Fruit fly (Drosophila melanogaster): Measurements from ENCODE around the gene Lk6.

The Lk6 gene

DNA sequence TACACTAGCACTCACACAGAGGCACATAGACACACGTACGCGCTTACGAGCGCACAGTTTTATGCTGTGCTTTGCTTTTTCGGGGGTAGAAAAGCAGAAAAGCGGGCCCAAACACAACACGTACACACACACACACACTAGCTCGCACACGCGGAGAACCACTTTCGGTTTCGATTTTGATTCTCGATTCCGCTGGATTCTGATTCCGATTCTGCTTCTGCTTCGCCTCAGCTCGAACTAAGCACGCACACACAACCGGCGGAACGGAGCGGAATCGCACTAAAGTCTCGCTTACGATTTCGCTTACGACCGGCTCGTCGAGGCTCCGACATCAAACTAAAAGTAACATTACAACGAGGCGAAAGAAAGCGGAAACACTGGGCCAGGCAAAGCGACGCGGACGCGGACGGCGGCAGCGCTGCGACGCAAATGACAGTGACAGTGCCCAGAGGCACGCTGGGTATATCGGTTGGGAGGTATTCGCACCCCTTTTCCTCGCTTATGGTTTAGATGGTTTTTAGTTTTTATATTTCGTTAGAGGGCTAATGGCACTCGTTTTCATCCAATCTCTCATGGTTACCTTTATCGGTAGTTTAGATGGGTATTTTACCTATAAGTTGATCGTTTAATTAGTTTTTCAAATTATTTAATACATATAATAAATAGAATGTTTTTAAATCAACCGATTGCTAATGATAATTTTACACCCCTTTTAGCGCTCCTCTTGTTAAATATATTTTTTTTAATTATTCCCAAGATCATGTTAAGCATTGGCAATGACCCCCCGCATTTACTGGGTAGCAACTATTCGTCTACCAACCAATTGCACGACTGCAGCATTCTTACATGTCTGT lies 14.0 kb upstream of the Lk6 start (continued):
- TF ChIP-seq CG12071 (GFP tag; optimal IDR thresholded peaks at IDR 0.05): peak; percentile 8
- no peak for TF ChIP-seq tna (GFP tag; IDR thresholded peaks at IDR 0.05; ENCODE audit: partially characterized antibody)
- TF ChIP-seq chn (GFP tag; optimal IDR thresholded peaks at IDR 0.05): peak; percentile 52
- peak; percentile 16 for TF ChIP-seq vfl (GFP tag; optimal IDR thresholded peaks at IDR 0.05)
- TF ChIP-seq hth (optimal IDR thresholded peaks at IDR 0.05): no peak
- no peak for TF ChIP-seq gsb (GFP tag; IDR thresholded peaks at IDR 0.05)
- no peak for TF ChIP-seq ash1 (GFP tag; optimal IDR thresholded peaks at IDR 0.05)
- peak; percentile 61 for TF ChIP-seq nerfin-1 (tag; optimal IDR thresholded peaks at IDR 0.05)
- peak; percentile 45 for TF ChIP-seq CG34376 (GFP tag; optimal IDR thresholded peaks at IDR 0.05)
- TF ChIP-seq dati (GFP tag; IDR thresholded peaks at IDR 0.05): 0 out of 2 replicates have a peak, but pooled peaks have one; percentile 29
- peak; percentile 58; the same call in 1 of the 2 replicates for TF ChIP-seq CG4404 (GFP tag; IDR thresholded peaks at IDR 0.05)
- TF ChIP-seq oc (tag; optimal IDR thresholded peaks at IDR 0.05): peak; percentile 8
- TF ChIP-seq CG8359 (GFP tag; optimal IDR thresholded peaks at IDR 0.05; ENCODE audit: borderline replicate concordance): peak; percentile 33
- no peak for TF ChIP-seq en (GFP tag; optimal IDR thresholded peaks at IDR 0.05)
- TF ChIP-seq phol (tag; optimal IDR thresholded peaks at IDR 0.05): peak; percentile 65
- TF ChIP-seq pho (GFP tag; optimal IDR thresholded peaks at IDR 0.05): peak; percentile 30
- TF ChIP-seq slp2 (GFP tag; optimal IDR thresholded peaks at IDR 0.05): no peak
- no peak for TF ChIP-seq klu (GFP tag; IDR thresholded peaks at IDR 0.05)
- TF ChIP-seq wek (GFP tag; optimal IDR thresholded peaks at IDR 0.05): peak; percentile 8
- peak; percentile 74 for TF ChIP-seq CG6813 (GFP tag; optimal IDR thresholded peaks at IDR 0.05)
- peak; percentile 78; the same call in 1 of the 2 replicates for TF ChIP-seq rib (GFP tag; IDR thresholded peaks at IDR 0.05)
- peak; percentile 36; the same call in 1 of the 2 replicates for TF ChIP-seq Xrp1 (GFP tag; IDR thresholded peaks at IDR 0.05)
- no peak for TF ChIP-seq hb (GFP tag; IDR thresholded peaks at IDR 0.05; ENCODE audit: partially characterized antibody)
- TF ChIP-seq CG15514 (GFP tag; optimal IDR thresholded peaks at IDR 0.05): peak; percentile 86
- no peak for TF ChIP-seq unpg (GFP tag; optimal IDR thresholded peaks at IDR 0.05)
- 0 out of 3 replicates have a peak, but pooled peaks have one; percentile 11 for TF ChIP-seq CG14860 (GFP tag; IDR thresholded peaks at IDR 0.05; ENCODE audit: partially characterized antibody)
- TF ChIP-seq sna (GFP tag; IDR thresholded peaks at IDR 0.05; ENCODE audit: partially characterized antibody): peak; percentile 40; the same call in 1 of the 2 replicates
- TF ChIP-seq Dll (GFP tag; IDR thresholded peaks at IDR 0.05; ENCODE audit: partially characterized antibody): peak; percentile 33; the same call in 1 of the 4 replicates
- TF ChIP-seq pum (GFP tag; optimal IDR thresholded peaks at IDR 0.05): no peak
- peak; percentile 38 for TF ChIP-seq Hey (tag; optimal IDR thresholded peaks at IDR 0.05)
- no peak for TF ChIP-seq nau (GFP tag; optimal IDR thresholded peaks at IDR 0.05)
- peak; percentile 31 for TF ChIP-seq Lhr (GFP tag; optimal IDR thresholded peaks at IDR 0.05)
- peak; percentile 26; the same call in 2 of the 3 replicates for TF ChIP-seq zfh1 (GFP tag; IDR thresholded peaks at IDR 0.05)
- TF ChIP-seq Elba2 (GFP tag; optimal IDR thresholded peaks at IDR 0.05): no peak
- peak; percentile 36 for TF ChIP-seq CG10147 (GFP tag; optimal IDR thresholded peaks at IDR 0.05)
- peak; percentile 68 for TF ChIP-seq CG1603 (tag; optimal IDR thresholded peaks at IDR 0.05)
- TF ChIP-seq H15 (GFP tag; IDR thresholded peaks at IDR 0.05): peak; percentile 34; the same call in 1 of the 3 replicates
- peak; percentile 59 for TF ChIP-seq esg (GFP tag; conservative IDR thresholded peaks at IDR 0.05)
- no peak for TF ChIP-seq CG31224 (GFP tag; IDR thresholded peaks at IDR 0.05)
- TF ChIP-seq GATAe (GFP tag; conservative IDR thresholded peaks at IDR 0.05): no peak
- TF ChIP-seq CG8388 (GFP tag; optimal IDR thresholded peaks at IDR 0.05): peak; percentile 44
- TF ChIP-seq Hr3 (GFP tag; optimal IDR thresholded peaks at IDR 0.05): peak; percentile 78
- TF ChIP-seq CG10209 (GFP tag; optimal IDR thresholded peaks at IDR 0.05): peak; percentile 71
- peak; percentile 49; the same call in 1 of the 2 replicates for TF ChIP-seq sob (GFP tag; IDR thresholded peaks at IDR 0.05)
- peak; percentile 30 for TF ChIP-seq ab (GFP tag; optimal IDR thresholded peaks at IDR 0.05)
- TF ChIP-seq CG7271 (tag; optimal IDR thresholded peaks at IDR 0.05): no peak
- TF ChIP-seq run (tag; optimal IDR thresholded peaks at IDR 0.05): no peak
